Worm (Caenorhabditis elegans) whole organism, L2 larva: ENCODE data around the gene cec-3.

Source experiments
- C34F6.9 ChIP-seq: fragments of 150-350 bp; optimal IDR thresholded peaks from 2 replicates; lab custom pipeline; 2014; ENCODE audit warnings: missing biosample characterization, missing genetic modification characterization
- F13H6.1 ChIP-seq: sonication (generic microtip); optimal IDR thresholded peaks from 2 replicates; lab custom pipeline; 2016; ENCODE audit warnings: missing genetic modification characterization, missing compliant biosample characterization
- ZK546.5 ChIP-seq: sonication (generic microtip); optimal IDR thresholded peaks from 2 replicates; lab custom pipeline; 2017; ENCODE audit warnings: missing biosample characterization, missing genetic modification characterization
- alr-1 ChIP-seq: fragments of 150-350 bp; optimal IDR thresholded peaks from 2 replicates; lab custom pipeline; 2014; ENCODE audit warnings: missing biosample characterization, missing genetic modification characterization
- aly-2 ChIP-seq: fragments of 150-350 bp; optimal IDR thresholded peaks from 2 replicates; lab custom pipeline; 2014; ENCODE audit warnings: missing biosample characterization, missing genetic modification characterization
- blmp-1 ChIP-seq: sonication (generic microtip); optimal IDR thresholded peaks from 2 replicates; lab custom pipeline; 2017; ENCODE audit warnings: missing genetic modification characterization, mild to moderate bottlenecking, missing compliant biosample characterization, antibody characterized with exemption, moderate library complexity; ENCODE audit not compliant: insufficient read depth
- ceh-16 ChIP-seq: fragments of 150-350 bp; optimal IDR thresholded peaks from 2 replicates; lab custom pipeline; 2014; ENCODE audit warnings: missing biosample characterization, missing genetic modification characterization
- ceh-82 ChIP-seq: fragments of 150-350 bp; optimal IDR thresholded peaks from 2 replicates; lab custom pipeline; 2014; ENCODE audit warnings: missing biosample characterization, missing genetic modification characterization
- crh-2 ChIP-seq: sonication (generic microtip); optimal IDR thresholded peaks from 2 replicates; lab custom pipeline; 2017; ENCODE audit warnings: missing biosample characterization, missing genetic modification characterization
- dmd-4 ChIP-seq: sonication (generic microtip); optimal IDR thresholded peaks from 2 replicates; lab custom pipeline; 2017; ENCODE audit warnings: missing biosample characterization, missing genetic modification characterization
- egl-27 ChIP-seq: sonication (generic microtip); optimal IDR thresholded peaks from 3 replicates; lab custom pipeline; 2017; ENCODE audit warnings: missing biosample characterization, missing genetic modification reagents, missing genetic modification characterization
- elt-3 ChIP-seq: sonication (generic microtip); optimal IDR thresholded peaks from 2 replicates; lab custom pipeline; 2017; ENCODE audit warnings: missing biosample characterization, missing genetic modification characterization
- fos-1 ChIP-seq: fragments of 150-350 bp; optimal IDR thresholded peaks from 2 replicates; lab custom pipeline; 2014; ENCODE audit warnings: missing biosample characterization, missing genetic modification characterization
- gmeb-1 ChIP-seq: fragments of 150-350 bp; optimal IDR thresholded peaks from 2 replicates; lab custom pipeline; 2014; ENCODE audit warnings: missing biosample characterization, missing genetic modification characterization
- lin-11 ChIP-seq: fragments of 150-350 bp; sonication (generic microtip); optimal IDR thresholded peaks from 2 replicates; lab custom pipeline; 2014; ENCODE audit warnings: missing biosample characterization, missing genetic modification characterization, inconsistent platforms, mixed read lengths
- lin-13 ChIP-seq: fragments of 150-350 bp; optimal IDR thresholded peaks from 2 replicates; lab custom pipeline; 2014; ENCODE audit warnings: missing biosample characterization, missing genetic modification reagents, missing genetic modification characterization
- lin-39 ChIP-seq: fragments of 150-350 bp; optimal IDR thresholded peaks from 2 replicates; lab custom pipeline; 2014; ENCODE audit warnings: missing biosample characterization, missing genetic modification reagents, missing genetic modification characterization
- lsy-2 ChIP-seq, 2 experiments: fragments of 150-350 bp in 1 of 2; sonication (generic microtip) in 1 of 2; optimal IDR thresholded peaks; 2 replicates each; lab custom pipeline; 2014 to 2017; ENCODE audit warnings: missing biosample characterization in 2 of 2, missing genetic modification characterization in 2 of 2
- mab-5 ChIP-seq: fragments of 150-350 bp; optimal IDR thresholded peaks from 2 replicates; lab custom pipeline; 2014; ENCODE audit warnings: missing biosample characterization, missing genetic modification characterization
- mbf-1 ChIP-seq: sonication (generic microtip); optimal IDR thresholded peaks from 2 replicates; lab custom pipeline; 2017; ENCODE audit warnings: missing biosample characterization, missing genetic modification characterization
- nhr-10 ChIP-seq: sonication (generic microtip); optimal IDR thresholded peaks from 2 replicates; lab custom pipeline; 2017; ENCODE audit warnings: missing biosample characterization, missing genetic modification characterization
- nhr-12 ChIP-seq: fragments of 150-350 bp; optimal IDR thresholded peaks from 2 replicates; lab custom pipeline; 2014; ENCODE audit warnings: missing biosample characterization, missing genetic modification characterization
- nhr-129 ChIP-seq: fragments of 150-350 bp; optimal IDR thresholded peaks from 2 replicates; lab custom pipeline; 2014; ENCODE audit warnings: missing biosample characterization, missing genetic modification characterization
- nhr-21 ChIP-seq: fragments of 150-350 bp; optimal IDR thresholded peaks from 2 replicates; lab custom pipeline; 2014; ENCODE audit warnings: missing biosample characterization, missing genetic modification characterization
- nhr-237 ChIP-seq: fragments of 150-350 bp; optimal IDR thresholded peaks from 2 replicates; lab custom pipeline; 2014; ENCODE audit warnings: missing biosample characterization, missing genetic modification characterization
- nhr-25 ChIP-seq: fragments of 150-350 bp; sonication (generic microtip); optimal IDR thresholded peaks from 3 replicates; lab custom pipeline; 2014; ENCODE audit warnings: missing biosample characterization, missing genetic modification characterization
- skn-1 ChIP-seq: sonication (generic microtip); optimal IDR thresholded peaks from 2 replicates; lab custom pipeline; 2017; ENCODE audit warnings: missing biosample characterization, missing genetic modification characterization
- sma-3 ChIP-seq: sonication (generic microtip); optimal IDR thresholded peaks from 2 replicates; lab custom pipeline; 2016; ENCODE audit warnings: missing genetic modification reagents, missing genetic modification characterization, missing compliant biosample characterization
- sma-9 ChIP-seq, 2 experiments: fragments of 150-350 bp in 1 of 2; sonication (generic microtip) in 1 of 2; optimal IDR thresholded peaks; 2 replicates each; lab custom pipeline; 2014 to 2016; ENCODE audit warnings: missing genetic modification characterization in 2 of 2, mild to moderate bottlenecking in 1 of 2, missing biosample characterization in 1 of 2, missing compliant biosample characterization in 1 of 2, missing genetic modification reagents in 1 of 2, moderate library complexity in 1 of 2
- snpc-4 ChIP-seq: fragments of 150-350 bp; optimal IDR thresholded peaks from 2 replicates; lab custom pipeline; 2014; ENCODE audit warnings: missing biosample characterization, missing genetic modification characterization
- unc-39 ChIP-seq: fragments of 150-350 bp; optimal IDR thresholded peaks from 2 replicates; lab custom pipeline; 2014; ENCODE audit warnings: missing biosample characterization, missing genetic modification characterization
- unc-55 ChIP-seq: fragments of 150-350 bp; sonication (generic microtip); optimal IDR thresholded peaks from 3 replicates; lab custom pipeline; 2014; ENCODE audit warnings: missing biosample characterization, missing genetic modification reagents, missing genetic modification characterization
- unc-62 ChIP-seq: fragments of 150-350 bp; optimal IDR thresholded peaks from 2 replicates; lab custom pipeline; 2014; ENCODE audit warnings: missing biosample characterization, missing genetic modification reagents, missing genetic modification characterization
- ztf-4 ChIP-seq: fragments of 150-350 bp; optimal IDR thresholded peaks from 2 replicates; lab custom pipeline; 2014; ENCODE audit warnings: missing biosample characterization, missing genetic modification characterization

cec-3 gene

DNA sequence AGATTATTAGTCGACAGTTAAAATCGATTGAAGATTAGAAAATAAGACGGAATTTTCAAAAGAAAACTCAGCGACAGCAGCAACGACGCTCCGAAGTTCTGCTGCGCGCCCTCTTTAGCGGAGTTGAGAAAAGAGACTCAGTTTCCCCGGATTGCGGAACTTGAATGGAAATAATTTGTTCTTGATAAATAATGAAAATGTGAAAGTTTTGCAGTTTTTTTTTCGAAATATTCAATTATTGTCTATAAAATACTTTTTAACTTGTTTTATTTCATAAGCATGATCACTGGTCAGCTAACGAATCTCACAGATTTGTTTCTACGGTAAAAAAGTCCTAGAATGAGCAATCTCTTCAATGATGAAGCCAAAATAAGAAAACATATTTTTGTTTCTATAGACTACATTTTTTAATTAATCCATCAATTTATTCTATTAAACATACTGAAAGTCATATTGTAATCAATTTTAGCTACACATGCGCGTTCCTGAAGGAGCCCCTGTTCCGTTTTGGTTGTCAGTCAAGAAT is at the start of gene cec-3, which contains the start of gene T09A5.15:
TSS of gene cec-3 (minus strand) at position 116 of the 526 bp plus-strand sequence.
TSS of gene T09A5.15 (plus strand) at position 476 of the 526 bp plus-strand sequence.
- TF ChIP-seq unc-39 (tag; lab: Kevin White, UChicago) (no peak), aly-2 (tag; lab: Kevin White, UChicago) (no peak), sma-9 (GFP tag; optimal IDR thresholded peaks at IDR 0.05; lab: Kevin White, UChicago) (peak; percentile 21), sma-9 (tag; optimal IDR thresholded peaks at IDR 0.05; lab: Kevin White, UChicago) (no peak), sma-3 (GFP tag; lab: Kevin White, UChicago) (peak; percentile 39), nhr-10 (no peak), nhr-21 (tag; lab: Kevin White, UChicago) (no peak), F13H6.1 (peak; percentile 4), nhr-129 (tag; lab: Kevin White, UChicago) (peak; percentile 47), crh-2 (tag; lab: Kevin White, UChicago) (peak; percentile 44), C34F6.9 (tag; lab: Kevin White, UChicago) (peak; percentile 63), nhr-25 (peak; percentile 2), gmeb-1 (tag; lab: Kevin White, UChicago) (no peak), lsy-2 (tag; optimal IDR thresholded peaks at IDR 0.05; lab: Kevin White, UChicago) (peak in 1 of 2 experiments; percentile 69), blmp-1 (tag; lab: Kevin White, UChicago) (no peak), ZK546.5 (tag; lab: Kevin White, UChicago) (no peak), unc-55 (GFP tag; lab: Kevin White, UChicago) (peak; percentile 73), fos-1 (tag; lab: Kevin White, UChicago) (peak; percentile 2)

- no peak for TF ChIP-seq nhr-12 (tag; lab: Kevin White, UChicago)
- no peak for TF ChIP-seq mab-5 (tag; lab: Kevin White, UChicago)
- TF ChIP-seq snpc-4 (tag; lab: Kevin White, UChicago) = no peak
- no peak for TF ChIP-seq egl-27 (tag; lab: Kevin White, UChicago)
- TF ChIP-seq aly-2 (tag; lab: Kevin White, UChicago) = no peak
- no peak for TF ChIP-seq ZK546.5 (tag; lab: Kevin White, UChicago)
- no peak for TF ChIP-seq dmd-4 (tag; lab: Kevin White, UChicago)
- TF ChIP-seq unc-62 (GFP tag; lab: Kevin White, UChicago) = no peak
- no peak for TF ChIP-seq nhr-237 (tag; lab: Kevin White, UChicago)
- no peak for TF ChIP-seq gmeb-1 (tag; lab: Kevin White, UChicago)
- no peak for TF ChIP-seq sma-3 (GFP tag; lab: Kevin White, UChicago)
- TF ChIP-seq nhr-10 = no peak
- no peak for TF ChIP-seq lsy-2 (tag; optimal IDR thresholded peaks at IDR 0.05; lab: Kevin White, UChicago)
- no peak for TF ChIP-seq unc-39 (tag; lab: Kevin White, UChicago)
- TF ChIP-seq nhr-21 (tag; lab: Kevin White, UChicago) = no peak
- TF ChIP-seq lin-39 = no peak
- no peak for TF ChIP-seq mbf-1 (tag; lab: Kevin White, UChicago)
- TF ChIP-seq F13H6.1 = no peak
- no peak for TF ChIP-seq elt-3 (tag; lab: Kevin White, UChicago)
- TF ChIP-seq lin-13 (GFP tag; lab: Kevin White, UChicago) = no peak
Measured at ce11 chrII:7901990-7902389, 44.6 kb upstream of the cec-3 start.

- TF ChIP-seq nhr-129 (tag; lab: Kevin White, UChicago) (no peak), C34F6.9 (tag; lab: Kevin White, UChicago) (no peak), ceh-16 (tag; lab: Kevin White, UChicago) (no peak), sma-3 (GFP tag; lab: Kevin White, UChicago) (no peak), ceh-82 (no peak), alr-1 (tag; lab: Kevin White, UChicago) (no peak), ztf-4 (tag; lab: Kevin White, UChicago) (no peak), nhr-21 (tag; lab: Kevin White, UChicago) (no peak), lin-11 (tag; lab: Kevin White, UChicago) (no peak), skn-1 (tag; lab: Kevin White, UChicago) (no peak), nhr-12 (tag; lab: Kevin White, UChicago) (no peak), unc-55 (GFP tag; lab: Kevin White, UChicago) (no peak), nhr-10 (no peak), lsy-2 (tag; optimal IDR thresholded peaks at IDR 0.05; lab: Kevin White, UChicago) (no peak), nhr-237 (tag; lab: Kevin White, UChicago) (no peak), aly-2 (tag; lab: Kevin White, UChicago) (no peak)
Measured at ce11 chrII:7900762-7901161, 43.4 kb upstream of the cec-3 start.
